Fruit fly (Drosophila melanogaster) whole organism, embryonic: Measurements from ENCODE around the gene AP-2alpha.

ENCODE experiments used
- Ada2b ChIP-seq: fragments of 200-800 bp; sonication (Bioruptor generic); IDR thresholded peaks from 2 replicates; pipeline ENCODE4 v1.3.6; 2022; ENCODE audit warnings: missing biosample characterization, missing genetic modification characterization
- Atf-2 ChIP-seq: fragments of 200-800 bp; sonication (Bioruptor generic); optimal IDR thresholded peaks from 2 replicates; lab custom pipeline; 2016; ENCODE audit warnings: missing biosample characterization, missing genetic modification characterization
- B-H1 ChIP-seq: fragments of 200-800 bp; sonication (Bioruptor generic); IDR thresholded peaks from 3 replicates; pipeline ENCODE4 v1.3.6; 2022; ENCODE audit warnings: missing biosample characterization, missing genetic modification characterization
- CG1024 ChIP-seq: fragments of 200-800 bp; sonication (Bioruptor generic); IDR thresholded peaks from 2 replicates; pipeline ENCODE4 v1.3.6; 2022; ENCODE audit warnings: missing biosample characterization, missing genetic modification characterization
- CG10959 ChIP-seq: fragments of 200-800 bp; sonication (Bioruptor generic); IDR thresholded peaks from 2 replicates; pipeline ENCODE4 v1.3.6; 2022; ENCODE audit warnings: missing biosample characterization, missing genetic modification characterization
- CG12236 ChIP-seq: fragments of 200-800 bp; sonication (Bioruptor generic); optimal IDR thresholded peaks from 2 replicates; lab custom pipeline; 2016; ENCODE audit warnings: missing biosample characterization, missing genetic modification characterization
- CG1233 ChIP-seq: fragments of 200-800 bp; sonication (Bioruptor generic); optimal IDR thresholded peaks from 4 replicates; lab custom pipeline; 2018; ENCODE audit warnings: missing biosample characterization, mild to moderate bottlenecking, missing genetic modification characterization
- CG13287 ChIP-seq: fragments of 200-800 bp; sonication (Bioruptor generic); IDR thresholded peaks from 2 replicates; pipeline ENCODE4 v1.3.6; 2022; ENCODE audit warnings: missing biosample characterization, missing genetic modification characterization; ENCODE audit not compliant: partially characterized antibody
- CG1603 ChIP-seq: fragments of 200-800 bp; sonication (Bioruptor generic); optimal IDR thresholded peaks from 2 replicates; lab custom pipeline; 2019; ENCODE audit warnings: missing biosample characterization, mild to moderate bottlenecking, missing genetic modification characterization, moderate library complexity
- CG17385 ChIP-seq: fragments of 200-800 bp; sonication (Bioruptor generic); optimal IDR thresholded peaks from 3 replicates; lab custom pipeline; 2018; ENCODE audit warnings: missing biosample characterization, mild to moderate bottlenecking, missing genetic modification characterization
- CG18599 ChIP-seq: fragments of 200-800 bp; sonication (Bioruptor generic); optimal IDR thresholded peaks from 3 replicates; lab custom pipeline; 2017; ENCODE audit warnings: missing biosample characterization, missing genetic modification characterization, mild to moderate bottlenecking, moderate library complexity, missing genetic modification reagents
- CG2129 ChIP-seq: fragments of 200-800 bp; sonication (Bioruptor generic); IDR thresholded peaks from 2 replicates; pipeline ENCODE4 v1.3.6; 2022; ENCODE audit warnings: missing biosample characterization, missing genetic modification characterization; ENCODE audit not compliant: partially characterized antibody
- CG30403 ChIP-seq: fragments of 200-800 bp; sonication (Bioruptor generic); optimal IDR thresholded peaks from 3 replicates; lab custom pipeline; 2016; ENCODE audit warnings: missing biosample characterization, missing genetic modification characterization
- CG3838 ChIP-seq: fragments of 200-800 bp; sonication (Bioruptor generic); optimal IDR thresholded peaks from 3 replicates; lab custom pipeline; 2016; ENCODE audit warnings: missing biosample characterization, missing genetic modification characterization
- CG4328 ChIP-seq: fragments of 200-800 bp; sonication (Bioruptor generic); optimal IDR thresholded peaks from 3 replicates; lab custom pipeline; 2017; ENCODE audit warnings: missing biosample characterization, missing genetic modification reagents, missing genetic modification characterization
- CG6254 ChIP-seq: fragments of 200-800 bp; sonication (Bioruptor generic); optimal IDR thresholded peaks from 3 replicates; lab custom pipeline; 2017; ENCODE audit warnings: mild to moderate bottlenecking, missing biosample characterization, missing genetic modification reagents, missing genetic modification characterization
- CG7745 ChIP-seq: fragments of 200-800 bp; sonication (Bioruptor generic); optimal IDR thresholded peaks from 2 replicates; lab custom pipeline; 2018; ENCODE audit warnings: missing biosample characterization, mild to moderate bottlenecking, missing genetic modification characterization, moderate library complexity
- CG7987 ChIP-seq: fragments of 200-800 bp; sonication (Bioruptor generic); optimal IDR thresholded peaks from 2 replicates; lab custom pipeline; 2018; ENCODE audit warnings: missing biosample characterization, mild to moderate bottlenecking, missing genetic modification characterization, moderate library complexity
- CG9727 ChIP-seq: fragments of 200-800 bp; sonication (Bioruptor generic); optimal IDR thresholded peaks from 3 replicates; lab custom pipeline; 2017; ENCODE audit warnings: missing biosample characterization, mild to moderate bottlenecking, missing genetic modification characterization
- CG9876 ChIP-seq: fragments of 200-800 bp; sonication (Bioruptor generic); optimal IDR thresholded peaks from 2 replicates; lab custom pipeline; 2016; ENCODE audit warnings: missing biosample characterization, missing genetic modification characterization
- CrebB ChIP-seq: fragments of 200-800 bp; sonication (Bioruptor generic); optimal IDR thresholded peaks from 3 replicates; lab custom pipeline; 2018; ENCODE audit warnings: missing biosample characterization, mild to moderate bottlenecking, missing genetic modification characterization
- Dek ChIP-seq: fragments of 200-800 bp; sonication (Bioruptor generic); optimal IDR thresholded peaks from 3 replicates; lab custom pipeline; 2019; ENCODE audit warnings: missing biosample characterization, mild to moderate bottlenecking, missing genetic modification characterization, moderate library complexity
- Dfd ChIP-seq, 2 experiments: fragments of >200 bp; optimal IDR thresholded peaks; 2 replicates each; lab custom pipeline; 2017; ENCODE audit warnings: missing biosample characterization in 2 of 2, missing genetic modification characterization in 2 of 2
- Doc2 ChIP-seq: fragments of 200-800 bp; sonication (Bioruptor generic); IDR thresholded peaks from 2 replicates; pipeline ENCODE4 v1.3.6; 2022; ENCODE audit warnings: missing biosample characterization, missing genetic modification characterization
- Eip74EF ChIP-seq, 2 experiments: fragments of 200-800 bp in 1 of 2; fragments of >200 bp in 1 of 2; sonication (Bioruptor generic) in 1 of 2; optimal IDR thresholded peaks; 2 replicates each; lab custom pipeline; 2017 to 2019; ENCODE audit warnings: missing biosample characterization in 2 of 2, missing genetic modification characterization in 2 of 2, mild to moderate bottlenecking in 1 of 2, moderate library complexity in 1 of 2
- Hey ChIP-seq: fragments of 200-800 bp; sonication (Bioruptor generic); optimal IDR thresholded peaks from 3 replicates; lab custom pipeline; 2018; ENCODE audit warnings: missing biosample characterization, mild to moderate bottlenecking, missing genetic modification characterization
- Hr51 ChIP-seq, 2 experiments: fragments of 200-800 bp; sonication (Bioruptor generic); optimal IDR thresholded peaks; 2 replicates in 1 of 2; 3 replicates in 1 of 2; lab custom pipeline; 2016 to 2018; ENCODE audit warnings: missing biosample characterization in 2 of 2, missing genetic modification characterization in 2 of 2, mild to moderate bottlenecking in 1 of 2, moderate library complexity in 1 of 2
- NK7.1 ChIP-seq: fragments of 200-800 bp; sonication (Bioruptor generic); optimal IDR thresholded peaks from 3 replicates; lab custom pipeline; 2016; ENCODE audit warnings: missing biosample characterization, missing genetic modification characterization
- Nf-YC ChIP-seq: fragments of 200-800 bp; optimal IDR thresholded peaks from 3 replicates; lab custom pipeline; 2019; ENCODE audit warnings: missing biosample characterization, mild to moderate bottlenecking, missing genetic modification characterization, moderate library complexity
- Sin3A ChIP-seq: fragments of >200 bp; optimal IDR thresholded peaks from 2 replicates; lab custom pipeline; 2018
- Sry-β ChIP-seq: fragments of 200-800 bp; sonication (Bioruptor generic); optimal IDR thresholded peaks from 2 replicates; lab custom pipeline; 2018; ENCODE audit warnings: missing biosample characterization, mild to moderate bottlenecking, missing genetic modification characterization, moderate library complexity
- ab ChIP-seq: fragments of 200-800 bp; sonication (Bioruptor generic); optimal IDR thresholded peaks from 2 replicates; lab custom pipeline; 2016; ENCODE audit warnings: missing biosample characterization, missing genetic modification characterization
- bowl ChIP-seq: fragments of 200-800 bp; sonication (Bioruptor generic); IDR thresholded peaks from 2 replicates; pipeline ENCODE4 v1.3.6; 2022; ENCODE audit warnings: missing biosample characterization, missing genetic modification characterization
- caup ChIP-seq: fragments of 200-800 bp; sonication (Bioruptor generic); optimal IDR thresholded peaks from 3 replicates; lab custom pipeline; 2017; ENCODE audit warnings: missing biosample characterization, mild to moderate bottlenecking, missing genetic modification characterization, moderate library complexity; ENCODE audit not compliant: severe bottlenecking
- corto ChIP-seq: fragments of 200-800 bp; sonication (Bioruptor generic); optimal IDR thresholded peaks from 2 replicates; lab custom pipeline; 2016; ENCODE audit warnings: missing biosample characterization, mild to moderate bottlenecking, missing genetic modification characterization, moderate library complexity
- da ChIP-seq: fragments of 200-800 bp; sonication (Bioruptor generic); optimal IDR thresholded peaks from 2 replicates; lab custom pipeline; 2016; ENCODE audit warnings: missing biosample characterization, missing genetic modification characterization
- ham ChIP-seq: fragments of 200-800 bp; sonication (Bioruptor generic); IDR thresholded peaks from 2 replicates; pipeline ENCODE4 v1.3.6; 2022; ENCODE audit warnings: missing biosample characterization, missing genetic modification characterization
- hb ChIP-seq: fragments of 200-800 bp; sonication (Bioruptor generic); IDR thresholded peaks from 3 replicates; pipeline ENCODE4 v1.3.6; 2022; ENCODE audit warnings: missing biosample characterization, missing genetic modification characterization; ENCODE audit not compliant: partially characterized antibody
- klu ChIP-seq: fragments of 200-800 bp; sonication (Bioruptor generic); IDR thresholded peaks from 2 replicates; pipeline ENCODE4 v1.3.6; 2022; ENCODE audit warnings: missing biosample characterization, missing genetic modification characterization
- lbe ChIP-seq: fragments of 200-800 bp; sonication (Bioruptor generic); optimal IDR thresholded peaks from 2 replicates; lab custom pipeline; 2016; ENCODE audit warnings: missing biosample characterization, mild to moderate bottlenecking, missing genetic modification characterization
- maf-S ChIP-seq: fragments of 200-800 bp; sonication (Bioruptor generic); optimal IDR thresholded peaks from 2 replicates; lab custom pipeline; 2016; ENCODE audit warnings: missing biosample characterization, missing genetic modification characterization
- repo ChIP-seq: fragments of 200-800 bp; sonication (Bioruptor generic); optimal IDR thresholded peaks from 2 replicates; lab custom pipeline; 2016; ENCODE audit warnings: missing biosample characterization, missing genetic modification characterization
- sob ChIP-seq: fragments of 200-800 bp; sonication (Bioruptor generic); IDR thresholded peaks from 2 replicates; pipeline ENCODE4 v1.3.6; 2022; ENCODE audit warnings: missing biosample characterization, missing genetic modification characterization
- stc ChIP-seq: fragments of 200-800 bp; sonication (Bioruptor generic); IDR thresholded peaks from 2 replicates; pipeline ENCODE4 v1.3.6; 2022; ENCODE audit warnings: missing biosample characterization, missing genetic modification characterization
- twi ChIP-seq: fragments of 200-800 bp; optimal IDR thresholded peaks from 2 replicates; lab custom pipeline; 2019; ENCODE audit warnings: missing biosample characterization, mild to moderate bottlenecking, missing genetic modification characterization, moderate library complexity
- vfl ChIP-seq: fragments of 200-800 bp; sonication (Bioruptor generic); optimal IDR thresholded peaks from 2 replicates; lab custom pipeline; 2016; ENCODE audit warnings: missing biosample characterization, missing genetic modification characterization
- zfh1 ChIP-seq: fragments of 200-800 bp; sonication (Bioruptor generic); IDR thresholded peaks from 3 replicates; pipeline ENCODE4 v1.3.6; 2022; ENCODE audit warnings: missing biosample characterization, missing genetic modification characterization

Gene AP-2alpha

dm6 chr2L:421119-421821, 6.7 kb upstream of the AP-2alpha start, which contains the start of the genes CG11885 and CG13692 (continued):
- TF ChIP-seq CG18599 (GFP tag; lab: Kevin White, UChicago) (no peak), CG12236 (GFP tag; lab: Kevin White, UChicago) (no peak), corto (GFP tag; lab: Kevin White, UChicago) (peak; percentile 6), CG9727 (GFP tag; lab: Kevin White, UChicago) (peak; percentile 11), CG7745 (tag; lab: Kevin White, UChicago) (no peak), maf-S (GFP tag; lab: Kevin White, UChicago) (no peak), CG4328 (GFP tag; lab: Kevin White, UChicago) (no peak), Hr51 (GFP tag; optimal IDR thresholded peaks at IDR 0.05; lab: Kevin White, UChicago) (peak in 1 of 2 experiments; percentile 22), Eip74EF (GFP tag; optimal IDR thresholded peaks at IDR 0.05; lab: Kevin White, UChicago) (no peak), zfh1 (GFP tag; lab: Robert Waterston, UW) (no peak), ham (GFP tag; lab: Robert Waterston, UW) (no peak), sob (GFP tag; lab: Robert Waterston, UW) (peak; percentile 60), CG6254 (GFP tag; lab: Kevin White, UChicago) (peak; percentile 20), NK7.1 (GFP tag; lab: Kevin White, UChicago) (no peak)

dm6 chr2L:419620-420184, 5.1 kb upstream of the AP-2alpha start, which contains the start of the genes CG13690 and RpLP1:
Gene CG13690 (minus strand): TSS chr2L:419652.
Gene RpLP1 (plus strand): TSS chr2L:419952.
- TF ChIP-seq Dek (tag; lab: Kevin White, UChicago) = peak; percentile 61
- peak; percentile 79 for TF ChIP-seq CG1233 (GFP tag; lab: Kevin White, UChicago)
- TF ChIP-seq Dfd (GFP tag; optimal IDR thresholded peaks at IDR 0.05; lab: Kevin White, UChicago) = no peak
- peak; percentile 35; the same call in 1 of the 3 replicates for TF ChIP-seq B-H1
- TF ChIP-seq Sry-β (GFP tag; lab: Kevin White, UChicago) = no peak
- peak; percentile 88 for TF ChIP-seq CrebB (tag; lab: Kevin White, UChicago)
- TF ChIP-seq CG30403 = peak; percentile 70
- TF ChIP-seq bowl (GFP tag; lab: Robert Waterston, UW) = no peak; the same call in 1 of the 2 replicates
- peak; percentile 70 for TF ChIP-seq Hey
- TF ChIP-seq CG10959 (GFP tag; lab: Robert Waterston, UW) = no peak
- peak; percentile 40 for TF ChIP-seq CG9876 (GFP tag; lab: Kevin White, UChicago)
- no peak for TF ChIP-seq Ada2b (GFP tag; lab: Robert Waterston, UW)
- TF ChIP-seq caup (GFP tag; lab: Kevin White, UChicago) = peak; percentile 91
- peak; percentile 71 for TF ChIP-seq Nf-YC (tag; lab: Kevin White, UChicago)
- TF ChIP-seq Sin3A = peak; percentile 66
- TF ChIP-seq Atf-2 (GFP tag; lab: Kevin White, UChicago) = peak; percentile 11
- no peak for TF ChIP-seq CG2129 (GFP tag; lab: Robert Waterston, UW)
- TF ChIP-seq stc (GFP tag; lab: Robert Waterston, UW) = no peak
- TF ChIP-seq CG3838 (GFP tag; lab: Kevin White, UChicago) = peak; percentile 5
- peak; percentile 59 for TF ChIP-seq twi (tag; lab: Kevin White, UChicago)
- peak; percentile 70 for TF ChIP-seq CG1603
- TF ChIP-seq hb (GFP tag; lab: Robert Waterston, UW) = no peak
- TF ChIP-seq Doc2 (GFP tag; lab: Robert Waterston, UW) = no peak
- TF ChIP-seq vfl (GFP tag; lab: Kevin White, UChicago) = peak; percentile 37
- TF ChIP-seq ab (GFP tag; lab: Kevin White, UChicago) = no peak
- peak; percentile 43; the same call in 1 of the 2 replicates for TF ChIP-seq CG1024
- no peak for TF ChIP-seq klu
- TF ChIP-seq CG17385 (GFP tag; lab: Kevin White, UChicago) = peak; percentile 84
- TF ChIP-seq lbe (GFP tag; lab: Kevin White, UChicago) = peak; percentile 78
- TF ChIP-seq CG13287 (GFP tag; lab: Robert Waterston, UW) = peak; percentile 9; the same call in 1 of the 2 replicates
- peak; percentile 92 for TF ChIP-seq CG7987 (GFP tag; lab: Kevin White, UChicago)
- TF ChIP-seq da (GFP tag; lab: Kevin White, UChicago) = peak; percentile 32
- peak; percentile 40 for TF ChIP-seq repo (GFP tag; lab: Kevin White, UChicago)
